Fruit fly (Drosophila melanogaster): Measurements from ENCODE around the gene sturkopf.
A peak's percentile ranks its signal among the peaks of the same experiment; 100 is the strongest.

The sturkopf gene

dm6 chr3L:1329724-1330123, 16.5 kb upstream of the sturkopf start, which contains the start of gene ND-ACP (continued):
- TF ChIP-seq CG10267 (tag; optimal IDR thresholded peaks at IDR 0.05) (peak; percentile 43), Ets65A (GFP tag) (no peak), MBD-R2 (GFP tag; IDR thresholded peaks at IDR 0.05) (peak; percentile 35; the same call in 1 of the 2 replicates), mirr (GFP tag; optimal IDR thresholded peaks at IDR 0.05) (no peak), Dip2 (GFP tag; IDR thresholded peaks at IDR 0.05) (no peak), Dp (GFP tag; optimal IDR thresholded peaks at IDR 0.05) (peak; percentile 92), Six4 (GFP tag; optimal IDR thresholded peaks at IDR 0.05) (no peak), da (GFP tag; optimal IDR thresholded peaks at IDR 0.05) (no peak), bcd (GFP tag; optimal IDR thresholded peaks at IDR 0.05) (no peak), CG6254 (GFP tag; optimal IDR thresholded peaks at IDR 0.05) (no peak), Myb (GFP tag; optimal IDR thresholded peaks at IDR 0.05) (peak; percentile 23), phol (tag; optimal IDR thresholded peaks at IDR 0.05) (peak; percentile 23), YL-1 (GFP tag; optimal IDR thresholded peaks at IDR 0.05) (peak; percentile 75), trem (tag; optimal IDR thresholded peaks at IDR 0.05) (peak; percentile 72), Vsx1 (GFP tag; optimal IDR thresholded peaks at IDR 0.05) (no peak), HmgZ (tag; optimal IDR thresholded peaks at IDR 0.05) (peak; percentile 19), CG15696 (tag; optimal IDR thresholded peaks at IDR 0.05) (no peak), Dll (GFP tag; IDR thresholded peaks at IDR 0.05; ENCODE audit: partially characterized antibody) (0 out of 4 replicates have a peak, but pooled peaks have one; percentile 41), maf-S (GFP tag; optimal IDR thresholded peaks at IDR 0.05) (no peak), pho (GFP tag; optimal IDR thresholded peaks at IDR 0.05) (no peak), CG6175 (GFP tag; IDR thresholded peaks at IDR 0.05) (no peak), slbo (GFP tag; IDR thresholded peaks at IDR 0.05) (0 out of 2 replicates have a peak, but pooled peaks have one; percentile 3), MESR4 (GFP tag; optimal IDR thresholded peaks at IDR 0.05) (peak; percentile 93), ab (GFP tag; optimal IDR thresholded peaks at IDR 0.05) (no peak), CG17186 (GFP tag; optimal IDR thresholded peaks at IDR 0.05) (peak; percentile 53), CG15514 (GFP tag; optimal IDR thresholded peaks at IDR 0.05) (peak; percentile 66), ara (GFP tag; IDR thresholded peaks at IDR 0.05) (no peak), unc-4 (GFP tag; IDR thresholded peaks at IDR 0.05; ENCODE audit: partially characterized antibody) (peak; percentile 21; the same call in 1 of the 2 replicates), org-1 (GFP tag; optimal IDR thresholded peaks at IDR 0.05) (no peak), jumu (GFP tag; optimal IDR thresholded peaks at IDR 0.05) (no peak), CG3726 (GFP tag; IDR thresholded peaks at IDR 0.05) (no peak), Gug (GFP tag; IDR thresholded peaks at IDR 0.05) (no peak), CHES-1-like (GFP tag; optimal IDR thresholded peaks at IDR 0.05) (no peak), CG18011 (GFP tag; optimal IDR thresholded peaks at IDR 0.05) (no peak), CoRest (tag; optimal IDR thresholded peaks at IDR 0.05) (peak; percentile 5), CG14710 (tag; optimal IDR thresholded peaks at IDR 0.05) (peak; percentile 66), CG15479 (GFP tag; optimal IDR thresholded peaks at IDR 0.05) (peak; percentile 51), gfzf (GFP tag; optimal IDR thresholded peaks at IDR 0.05) (peak; percentile 77), grau (tag; optimal IDR thresholded peaks at IDR 0.05) (no peak), CG9727 (GFP tag; optimal IDR thresholded peaks at IDR 0.05) (no peak), btn (GFP tag; optimal IDR thresholded peaks at IDR 0.05) (no peak), CG14667 (GFP tag; IDR thresholded peaks at IDR 0.05) (no peak), Sry-δ (GFP tag; optimal IDR thresholded peaks at IDR 0.05) (peak; percentile 42), pzg (GFP tag; optimal IDR thresholded peaks at IDR 0.05) (peak; percentile 74), Ets97D (GFP tag; optimal IDR thresholded peaks at IDR 0.05) (peak; percentile 37), CG4617 (GFP tag; optimal IDR thresholded peaks at IDR 0.05; ENCODE audit: borderline replicate concordance) (peak; percentile 28), CG4820 (GFP tag; optimal IDR thresholded peaks at IDR 0.05) (no peak), CG9797 (GFP tag; optimal IDR thresholded peaks at IDR 0.05) (peak; percentile 89), row (GFP tag; IDR thresholded peaks at IDR 0.05) (peak; percentile 10; the same call in 1 of the 3 replicates), Stat92E (GFP tag; optimal IDR thresholded peaks at IDR 0.05) (peak in 1 of 3 experiments; percentile 60)

All from whole organism, embryonic.